Worm (Caenorhabditis elegans) whole organism, late embryonic: Measurements from ENCODE around the gene pod-2.

Source experiments
- C08G9.2 ChIP-seq: sonication (generic microtip); optimal IDR thresholded peaks from 2 replicates; lab custom pipeline; 2016; ENCODE audit warnings: mild to moderate bottlenecking, missing genetic modification characterization, moderate library complexity, missing compliant biosample characterization
- C38D4.7 ChIP-seq: fragments of 200-800 bp; sonication (Bioruptor generic); optimal IDR thresholded peaks from 2 replicates; lab custom pipeline; 2018; ENCODE audit warnings: mild to moderate bottlenecking, missing genetic modification characterization, moderate library complexity, missing compliant biosample characterization
- K02D7.2 ChIP-seq: sonication (generic microtip); optimal IDR thresholded peaks from 2 replicates; lab custom pipeline; 2017; ENCODE audit warnings: mild to moderate bottlenecking, missing genetic modification characterization, missing compliant biosample characterization
- T23F11.4 ChIP-seq: fragments of 200-800 bp; sonication (Bioruptor generic); optimal IDR thresholded peaks from 2 replicates; lab custom pipeline; 2018; ENCODE audit warnings: mild to moderate bottlenecking, missing genetic modification characterization, missing compliant biosample characterization
- ahr-1 ChIP-seq: sonication (generic microtip); optimal IDR thresholded peaks from 2 replicates; lab custom pipeline; 2016; ENCODE audit warnings: missing genetic modification characterization, missing compliant biosample characterization
- ama-1 ChIP-seq: fragments of 150-350 bp; optimal IDR thresholded peaks from 2 replicates; lab custom pipeline; 2014
- ceh-18 ChIP-seq: sonication (generic microtip); optimal IDR thresholded peaks from 2 replicates; lab custom pipeline; 2016; ENCODE audit warnings: missing genetic modification characterization, missing compliant biosample characterization
- ceh-19 ChIP-seq: fragments of 200-800 bp; sonication (Bioruptor generic); optimal IDR thresholded peaks from 2 replicates; lab custom pipeline; 2018; ENCODE audit warnings: mild to moderate bottlenecking, missing genetic modification characterization, missing compliant biosample characterization
- ceh-22 ChIP-seq: sonication (generic microtip); optimal IDR thresholded peaks from 2 replicates; lab custom pipeline; 2017; ENCODE audit warnings: missing biosample characterization, missing genetic modification characterization
- ceh-24 ChIP-seq: sonication (generic microtip); optimal IDR thresholded peaks from 2 replicates; lab custom pipeline; 2016; ENCODE audit warnings: mild to moderate bottlenecking, missing genetic modification characterization, missing compliant biosample characterization
- ceh-30 ChIP-seq: fragments of 150-350 bp; optimal IDR thresholded peaks from 2 replicates; lab custom pipeline; 2014; ENCODE audit warnings: missing biosample characterization, missing genetic modification characterization
- ceh-6 ChIP-seq: fragments of 200-800 bp; sonication (Bioruptor generic); optimal IDR thresholded peaks from 2 replicates; lab custom pipeline; 2018; ENCODE audit warnings: mild to moderate bottlenecking, missing genetic modification characterization, missing compliant biosample characterization
- ceh-9 ChIP-seq: sonication (generic microtip); optimal IDR thresholded peaks from 2 replicates; lab custom pipeline; 2016; ENCODE audit warnings: mild to moderate bottlenecking, missing genetic modification characterization, inconsistent platforms, missing compliant biosample characterization
- che-1 ChIP-seq: sonication (generic microtip); optimal IDR thresholded peaks from 2 replicates; lab custom pipeline; 2016; ENCODE audit warnings: mild to moderate bottlenecking, missing genetic modification characterization, missing compliant biosample characterization
- dmd-4 ChIP-seq: sonication (generic microtip); optimal IDR thresholded peaks from 2 replicates; lab custom pipeline; 2016; ENCODE audit warnings: borderline replicate concordance, missing genetic modification characterization, missing compliant biosample characterization
- elt-2 ChIP-seq: sonication (generic microtip); optimal IDR thresholded peaks from 2 replicates; lab custom pipeline; 2016; ENCODE audit warnings: missing genetic modification reagents, missing genetic modification characterization, missing compliant biosample characterization
- elt-4 ChIP-seq: sonication (generic microtip); optimal IDR thresholded peaks from 2 replicates; lab custom pipeline; 2016; ENCODE audit warnings: missing genetic modification characterization, missing compliant biosample characterization
- ets-4 ChIP-seq: sonication (generic microtip); optimal IDR thresholded peaks from 2 replicates; lab custom pipeline; 2016; ENCODE audit warnings: missing genetic modification characterization, missing compliant biosample characterization
- eyg-1 ChIP-seq: sonication (generic microtip); optimal IDR thresholded peaks from 2 replicates; lab custom pipeline; 2016; ENCODE audit warnings: missing genotype, missing genetic modification characterization, missing compliant biosample characterization
- fkh-10 ChIP-seq: fragments of 150-350 bp; optimal IDR thresholded peaks from 2 replicates; lab custom pipeline; 2014; ENCODE audit warnings: missing biosample characterization, missing genetic modification reagents, missing genetic modification characterization
- fkh-6 ChIP-seq: sonication (generic microtip); optimal IDR thresholded peaks from 2 replicates; lab custom pipeline; 2016; ENCODE audit warnings: missing genetic modification characterization, missing compliant biosample characterization
- gmeb-2 ChIP-seq: sonication (generic microtip); optimal IDR thresholded peaks from 2 replicates; lab custom pipeline; 2016; ENCODE audit warnings: missing genetic modification characterization, inconsistent platforms, missing compliant biosample characterization
- hlh-13 ChIP-seq: fragments of 200-800 bp; sonication (Bioruptor generic); optimal IDR thresholded peaks from 2 replicates; lab custom pipeline; 2018; ENCODE audit warnings: mild to moderate bottlenecking, missing genetic modification characterization, missing compliant biosample characterization
- hlh-15 ChIP-seq: sonication (generic microtip); optimal IDR thresholded peaks from 2 replicates; lab custom pipeline; 2016; ENCODE audit warnings: missing genetic modification characterization, missing compliant biosample characterization
- hlh-6 ChIP-seq: sonication (generic microtip); optimal IDR thresholded peaks from 2 replicates; lab custom pipeline; 2016; ENCODE audit warnings: missing genotype, missing genetic modification characterization, missing compliant biosample characterization
- hlh-8 ChIP-seq: sonication (generic microtip); optimal IDR thresholded peaks from 2 replicates; lab custom pipeline; 2016; ENCODE audit warnings: missing genotype, missing genetic modification characterization, missing compliant biosample characterization
- lim-6 ChIP-seq: sonication (generic microtip); optimal IDR thresholded peaks from 2 replicates; lab custom pipeline; 2016; ENCODE audit warnings: missing genetic modification characterization, missing compliant biosample characterization
- lin-11 ChIP-seq: fragments of 200-800 bp; sonication (Bioruptor generic); optimal IDR thresholded peaks from 2 replicates; lab custom pipeline; 2018; ENCODE audit warnings: mild to moderate bottlenecking, missing genetic modification characterization, missing compliant biosample characterization
- nhr-11 ChIP-seq: fragments of 150-350 bp; optimal IDR thresholded peaks from 2 replicates; lab custom pipeline; 2014; ENCODE audit warnings: missing biosample characterization, missing genetic modification characterization
- npax-4 ChIP-seq: sonication (generic microtip); optimal IDR thresholded peaks from 2 replicates; lab custom pipeline; 2016; ENCODE audit warnings: missing genetic modification characterization, missing compliant biosample characterization
- odd-2 ChIP-seq: sonication (generic microtip); optimal IDR thresholded peaks from 2 replicates; lab custom pipeline; 2017; ENCODE audit warnings: antibody characterized with exemption, mild to moderate bottlenecking, missing genetic modification characterization, missing compliant biosample characterization
- pag-3 ChIP-seq: sonication (generic microtip); optimal IDR thresholded peaks from 2 replicates; lab custom pipeline; 2016; ENCODE audit warnings: missing compliant biosample characterization, missing genetic modification characterization, borderline replicate concordance
- pat-9 ChIP-seq: fragments of 200-800 bp; sonication (Bioruptor generic); optimal IDR thresholded peaks from 2 replicates; lab custom pipeline; 2018; ENCODE audit warnings: mild to moderate bottlenecking, missing genetic modification characterization, moderate library complexity, missing compliant biosample characterization
- pax-1 ChIP-seq: fragments of 150-350 bp; optimal IDR thresholded peaks from 2 replicates; lab custom pipeline; 2014; ENCODE audit warnings: missing biosample characterization, missing genetic modification characterization
- pqm-1 ChIP-seq: sonication (generic microtip); optimal IDR thresholded peaks from 2 replicates; lab custom pipeline; 2016; ENCODE audit warnings: missing genetic modification characterization, missing compliant biosample characterization
- pros-1 ChIP-seq: fragments of 150-350 bp; optimal IDR thresholded peaks from 2 replicates; lab custom pipeline; 2014; ENCODE audit warnings: missing biosample characterization, missing genetic modification reagents, missing genetic modification characterization
- ref-2 ChIP-seq: sonication (generic microtip); optimal IDR thresholded peaks from 2 replicates; lab custom pipeline; 2016; ENCODE audit warnings: missing genetic modification characterization, missing compliant biosample characterization
- rnt-1 ChIP-seq: sonication (generic microtip); optimal IDR thresholded peaks from 2 replicates; lab custom pipeline; 2016; ENCODE audit warnings: missing genetic modification characterization, missing compliant biosample characterization
- sdc-2 ChIP-seq: sonication (generic microtip); optimal IDR thresholded peaks from 2 replicates; lab custom pipeline; 2016; ENCODE audit warnings: missing genotype, missing genetic modification characterization, missing compliant biosample characterization
- tbx-2 ChIP-seq: sonication (generic microtip); optimal IDR thresholded peaks from 2 replicates; lab custom pipeline; 2016; ENCODE audit warnings: missing genetic modification characterization, missing compliant biosample characterization
- ttx-3 ChIP-seq: sonication (generic microtip); optimal IDR thresholded peaks from 2 replicates; lab custom pipeline; 2016; ENCODE audit warnings: missing genetic modification reagents, missing genetic modification characterization, missing compliant biosample characterization
- unc-3 ChIP-seq, 2 experiments: fragments of 200-800 bp in 1 of 2; sonication (Bioruptor generic) in 1 of 2; sonication (generic microtip) in 1 of 2; conservative IDR thresholded peaks in 1 of 2; optimal IDR thresholded peaks in 1 of 2; 2 replicates each; pipeline versions ENCODE4 v1.3.6 to Lab custom; 2016 to 2022; ENCODE audit warnings: missing compliant biosample characterization in 2 of 2, missing genetic modification characterization in 2 of 2, missing genetic modification reagents in 1 of 2
- unc-42 ChIP-seq: sonication (generic microtip); optimal IDR thresholded peaks from 2 replicates; lab custom pipeline; 2016; ENCODE audit warnings: missing genotype, missing genetic modification characterization, missing compliant biosample characterization
- unc-55 ChIP-seq: sonication (generic microtip); optimal IDR thresholded peaks from 2 replicates; lab custom pipeline; 2017; ENCODE audit warnings: missing biosample characterization, missing genetic modification reagents, missing genetic modification characterization
- unc-86 ChIP-seq: sonication (generic microtip); optimal IDR thresholded peaks from 2 replicates; lab custom pipeline; 2016; ENCODE audit warnings: missing genetic modification characterization, missing compliant biosample characterization
- zip-5 ChIP-seq: sonication (generic microtip); optimal IDR thresholded peaks from 2 replicates; lab custom pipeline; 2016; ENCODE audit warnings: missing genetic modification characterization, missing compliant biosample characterization

Gene pod-2

ce11 chrII:1091706-1092105 lies 44.9 kb upstream of the pod-2 start, which contains the start of gene snf-3:
snf-3 (plus strand) TSS chrII:1092006.
- no peak for TF ChIP-seq tbx-2
- no peak for TF ChIP-seq pqm-1 (tag; lab: Kevin White, UChicago)
- no peak for TF ChIP-seq ceh-18 (tag; lab: Kevin White, UChicago)
- TF ChIP-seq eyg-1 (tag; lab: Kevin White, UChicago) = no peak
- no peak for TF ChIP-seq pag-3 (tag; lab: Kevin White, UChicago)
- TF ChIP-seq, all 69 proteins: peak for 0

DNA sequence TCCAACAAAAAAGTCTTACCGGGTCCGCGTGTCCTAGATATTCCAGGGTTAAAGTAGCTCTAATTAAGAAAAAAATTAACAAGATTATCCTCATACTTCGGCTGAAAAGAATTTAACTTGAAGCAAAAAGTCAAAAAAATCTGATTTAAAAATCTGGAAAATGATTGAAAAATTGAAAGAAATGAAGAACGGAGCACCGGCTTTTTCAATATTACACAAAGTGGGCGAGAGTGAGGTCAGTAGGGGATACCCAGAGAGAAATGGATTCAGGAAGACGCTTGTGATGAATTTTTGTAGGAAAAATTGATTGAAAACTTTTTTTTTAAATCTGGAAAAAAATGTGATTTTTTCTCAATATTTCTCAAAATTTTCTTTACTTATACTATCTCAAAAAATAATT lies 35.9 kb upstream of the pod-2 start, which contains the start of gene pho-14:
pho-14 (minus strand) TSS at position 101 of the 400 bp plus-strand sequence.
- TF ChIP-seq odd-2 (tag; lab: Kevin White, UChicago) (no peak), gmeb-2 (tag; lab: Kevin White, UChicago) (no peak), hlh-8 (tag; lab: Kevin White, UChicago) (no peak), eyg-1 (tag; lab: Kevin White, UChicago) (no peak), che-1 (tag; lab: Kevin White, UChicago) (no peak), sdc-2 (no peak), pax-1 (tag; lab: Kevin White, UChicago) (no peak), elt-2 (tag; lab: Kevin White, UChicago) (no peak), ahr-1 (tag; lab: Kevin White, UChicago) (no peak), C08G9.2 (tag; lab: Kevin White, UChicago) (no peak), unc-86 (tag; lab: Kevin White, UChicago) (no peak), ceh-9 (tag; lab: Kevin White, UChicago) (no peak), hlh-15 (no peak), nhr-11 (tag; lab: Kevin White, UChicago) (no peak), ref-2 (no peak), hlh-13 (GFP tag; lab: Kevin White, UChicago) (no peak), lim-6 (no peak)

DNA sequence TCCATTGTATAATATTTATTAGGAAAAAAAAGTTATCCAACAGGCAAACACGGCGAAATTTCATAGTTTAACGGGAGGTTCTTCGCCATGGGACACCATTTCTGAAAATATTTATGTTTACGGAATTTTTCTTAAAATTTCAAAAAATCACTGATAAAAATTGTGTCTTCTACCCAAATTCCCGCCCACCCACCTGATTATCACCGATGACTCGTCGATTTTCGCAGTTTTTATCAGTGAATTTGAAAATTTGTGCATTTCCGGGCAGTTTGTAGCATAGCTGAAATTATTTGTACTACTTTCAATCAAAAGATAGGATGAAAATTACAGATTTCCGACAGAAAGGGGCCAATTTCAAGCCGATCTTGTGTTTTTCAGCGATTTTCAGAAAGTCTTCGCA lies 35.2 kb upstream of the pod-2 start:
- no peak for TF ChIP-seq pqm-1 (tag; lab: Kevin White, UChicago)
- no peak for TF ChIP-seq elt-2 (tag; lab: Kevin White, UChicago)
- no peak for TF ChIP-seq ceh-6 (GFP tag; lab: Kevin White, UChicago)
- TF ChIP-seq unc-3 (GFP tag; conservative IDR thresholded peaks at IDR 0.05; lab: Robert Waterston, UW) = no peak
- TF ChIP-seq unc-3 (tag; optimal IDR thresholded peaks at IDR 0.05; lab: Kevin White, UChicago) = no peak
- no peak for TF ChIP-seq lim-6
- no peak for TF ChIP-seq ceh-19 (GFP tag; lab: Kevin White, UChicago)
- TF ChIP-seq ceh-24 (tag; lab: Kevin White, UChicago) = no peak
- no peak for TF ChIP-seq elt-4 (tag; lab: Kevin White, UChicago)
- no peak for TF ChIP-seq ceh-22
- no peak for TF ChIP-seq ceh-30
- TF ChIP-seq dmd-4 (tag; lab: Kevin White, UChicago) = no peak
- no peak for TF ChIP-seq ttx-3 (tag; lab: Kevin White, UChicago)
- TF ChIP-seq zip-5 = no peak
- no peak for TF ChIP-seq C38D4.7 (GFP tag; lab: Kevin White, UChicago)
- no peak for TF ChIP-seq fkh-10 (GFP tag; lab: Kevin White, UChicago)
- no peak for TF ChIP-seq ets-4 (tag; lab: Kevin White, UChicago)
- no peak for TF ChIP-seq pag-3 (tag; lab: Kevin White, UChicago)
- no peak for TF ChIP-seq pros-1

- TF ChIP-seq lim-6 (no peak), unc-86 (tag; lab: Kevin White, UChicago) (no peak), ceh-22 (no peak), T23F11.4 (GFP tag; lab: Kevin White, UChicago) (no peak), rnt-1 (tag; lab: Kevin White, UChicago) (no peak), fkh-6 (tag; lab: Kevin White, UChicago) (no peak), unc-42 (tag; lab: Kevin White, UChicago) (no peak), nhr-11 (tag; lab: Kevin White, UChicago) (no peak), unc-55 (no peak), che-1 (tag; lab: Kevin White, UChicago) (no peak), ama-1 (lab: Kevin White, UChicago) (no peak), ceh-24 (tag; lab: Kevin White, UChicago) (no peak), lin-11 (tag; lab: Kevin White, UChicago) (no peak), fkh-10 (GFP tag; lab: Kevin White, UChicago) (no peak), K02D7.2 (tag; lab: Kevin White, UChicago) (no peak), hlh-6 (no peak), dmd-4 (tag; lab: Kevin White, UChicago) (no peak), pat-9 (tag; lab: Kevin White, UChicago) (no peak), npax-4 (tag; lab: Kevin White, UChicago) (no peak), pqm-1 (tag; lab: Kevin White, UChicago) (no peak)
These were observed 34.4 kb upstream of the pod-2 start for ce11 chrII:1102209-1102608.
